Worm (Caenorhabditis elegans) whole organism, L4 larva: ENCODE data around the gene F47B7.4.

Experiments
- D1046.2 ChIP-seq: fragments of 200-800 bp; sonication (Bioruptor generic); IDR thresholded peaks from 2 replicates; pipeline ENCODE4 v1.3.6; 2022; ENCODE audit warnings: missing genetic modification characterization, missing compliant biosample characterization
- F37D6.2 ChIP-seq: sonication (generic microtip); optimal IDR thresholded peaks from 2 replicates; lab custom pipeline; 2016; ENCODE audit warnings: mild to moderate bottlenecking, missing genetic modification characterization, missing compliant biosample characterization
- R02D3.7 ChIP-seq: fragments of 150-350 bp; sonication (generic microtip); optimal IDR thresholded peaks from 3 replicates; lab custom pipeline; 2014; ENCODE audit warnings: missing biosample characterization, missing genetic modification characterization
- T20F7.1 ChIP-seq: fragments of 200-800 bp; sonication (Bioruptor generic); optimal IDR thresholded peaks from 2 replicates; lab custom pipeline; 2018; ENCODE audit warnings: mild to moderate bottlenecking, missing genetic modification characterization, missing compliant biosample characterization
- Y75B8A.6 ChIP-seq: fragments of 200-800 bp; sonication (Bioruptor generic); IDR thresholded peaks from 2 replicates; pipeline ENCODE4 v1.3.6; 2022; ENCODE audit warnings: missing genetic modification reagents, missing genetic modification characterization, missing compliant biosample characterization
- aha-1 ChIP-seq: fragments of 150-350 bp; peaks from one replicate; lab custom pipeline; 2014; ENCODE audit warnings: missing biosample characterization, missing genetic modification characterization
- ama-1 ChIP-seq: fragments of 150-350 bp; optimal IDR thresholded peaks from 2 replicates; lab custom pipeline; 2014; ENCODE audit warnings: inconsistent platforms, mixed read lengths
- arid-1 ChIP-seq: fragments of 200-800 bp; sonication (Bioruptor generic); conservative IDR thresholded peaks from 2 replicates; pipeline ENCODE4 v1.3.6; 2022; ENCODE audit warnings: missing genetic modification reagents, missing genetic modification characterization, missing compliant biosample characterization
- ceh-20 ChIP-seq: fragments of 200-800 bp; sonication (Bioruptor generic); IDR thresholded peaks from 2 replicates; pipeline ENCODE4 v1.3.6; 2022; ENCODE audit warnings: missing genetic modification reagents, missing genetic modification characterization, missing compliant biosample characterization
- ceh-32 ChIP-seq: sonication (generic microtip); optimal IDR thresholded peaks from 2 replicates; lab custom pipeline; 2016; ENCODE audit warnings: mild to moderate bottlenecking, missing genetic modification characterization, missing compliant biosample characterization; ENCODE audit not compliant: poor library complexity
- ceh-44 ChIP-seq: fragments of 200-800 bp; sonication (Bioruptor generic); IDR thresholded peaks from 2 replicates; pipeline ENCODE4 v1.3.6; 2022; ENCODE audit warnings: missing genetic modification reagents, missing genetic modification characterization, missing compliant biosample characterization
- ceh-62 ChIP-seq: sonication (generic microtip); optimal IDR thresholded peaks from 2 replicates; lab custom pipeline; 2017; ENCODE audit warnings: missing biosample characterization, missing genetic modification characterization
- ces-1 ChIP-seq: fragments of 150-350 bp; sonication (generic microtip); optimal IDR thresholded peaks from 4 replicates; lab custom pipeline; 2014; ENCODE audit warnings: missing biosample characterization, missing genetic modification reagents, missing genetic modification characterization
- daf-19 ChIP-seq: fragments of 200-800 bp; sonication (Bioruptor generic); conservative IDR thresholded peaks from 2 replicates; pipeline ENCODE4 v1.3.6; 2022; ENCODE audit warnings: missing genetic modification characterization, missing compliant biosample characterization
- daf-8 ChIP-seq: fragments of 200-800 bp; sonication (Bioruptor generic); IDR thresholded peaks from 2 replicates; pipeline ENCODE4 v1.3.6; 2022; ENCODE audit warnings: missing genetic modification characterization, missing compliant biosample characterization
- dmd-9 ChIP-seq: fragments of 200-800 bp; sonication (Bioruptor generic); IDR thresholded peaks from 2 replicates; pipeline ENCODE4 v1.3.6; 2022; ENCODE audit warnings: missing genetic modification reagents, missing genetic modification characterization, missing compliant biosample characterization
- dpl-1 ChIP-seq: fragments of 150-350 bp; optimal IDR thresholded peaks from 2 replicates; lab custom pipeline; 2014; ENCODE audit warnings: missing biosample characterization, missing genetic modification reagents, missing genetic modification characterization
- fos-1 ChIP-seq: fragments of 150-350 bp; optimal IDR thresholded peaks from 2 replicates; lab custom pipeline; 2014; ENCODE audit warnings: missing biosample characterization, missing genetic modification characterization
- lin-29 ChIP-seq: fragments of 200-800 bp; sonication (Bioruptor generic); IDR thresholded peaks from 2 replicates; pipeline ENCODE4 v1.3.6; 2022; ENCODE audit warnings: missing genetic modification reagents, missing genetic modification characterization, missing compliant biosample characterization
- mes-2 ChIP-seq: sonication (generic microtip); optimal IDR thresholded peaks from 2 replicates; lab custom pipeline; 2016; ENCODE audit warnings: missing genotype, mild to moderate bottlenecking, missing genetic modification characterization, missing compliant biosample characterization; ENCODE audit not compliant: poor library complexity, severe bottlenecking
- mxl-2 ChIP-seq: fragments of 200-800 bp; sonication (Bioruptor generic); conservative IDR thresholded peaks from 2 replicates; pipeline ENCODE4 v1.3.6; 2022; ENCODE audit warnings: missing genetic modification reagents, missing genetic modification characterization, missing compliant biosample characterization
- mxl-3 ChIP-seq: fragments of 200-800 bp; sonication (Bioruptor generic); optimal IDR thresholded peaks from 2 replicates; lab custom pipeline; 2018; ENCODE audit warnings: mild to moderate bottlenecking, missing genetic modification characterization, missing compliant biosample characterization
- nhr-10 ChIP-seq: fragments of 150-350 bp; optimal IDR thresholded peaks from 2 replicates; lab custom pipeline; 2014; ENCODE audit warnings: missing biosample characterization, missing genetic modification characterization
- nhr-102 ChIP-seq: sonication (generic microtip); optimal IDR thresholded peaks from 2 replicates; lab custom pipeline; 2016; ENCODE audit warnings: mild to moderate bottlenecking, missing genetic modification characterization, moderate library complexity, missing compliant biosample characterization
- nhr-11 ChIP-seq: fragments of 150-350 bp; optimal IDR thresholded peaks from 2 replicates; lab custom pipeline; 2014; ENCODE audit warnings: missing biosample characterization, missing genetic modification characterization
- nhr-111 ChIP-seq: fragments of 200-800 bp; sonication (Bioruptor generic); optimal IDR thresholded peaks from 2 replicates; lab custom pipeline; 2018; ENCODE audit warnings: mild to moderate bottlenecking, missing genetic modification characterization, missing compliant biosample characterization
- nhr-28 ChIP-seq: fragments of 150-350 bp; optimal IDR thresholded peaks from 2 replicates; lab custom pipeline; 2014; ENCODE audit warnings: missing biosample characterization, missing genetic modification characterization
- nhr-48 ChIP-seq: sonication (generic microtip); optimal IDR thresholded peaks from 2 replicates; lab custom pipeline; 2016; ENCODE audit warnings: mild to moderate bottlenecking, missing genetic modification characterization, missing compliant biosample characterization
- nhr-76 ChIP-seq: fragments of 150-350 bp; optimal IDR thresholded peaks from 2 replicates; lab custom pipeline; 2014; ENCODE audit warnings: missing biosample characterization, missing genetic modification characterization
- pqm-1 ChIP-seq: sonication (generic microtip); optimal IDR thresholded peaks from 2 replicates; lab custom pipeline; 2017; ENCODE audit warnings: missing biosample characterization, missing genetic modification characterization
- snpc-4 ChIP-seq: fragments of 150-350 bp; optimal IDR thresholded peaks from 2 replicates; lab custom pipeline; 2014; ENCODE audit warnings: missing biosample characterization, missing genetic modification characterization
- unc-130 ChIP-seq: sonication (generic microtip); optimal IDR thresholded peaks from 2 replicates; lab custom pipeline; 2016; ENCODE audit warnings: missing genetic modification reagents, missing genetic modification characterization, missing compliant biosample characterization
- unc-62 ChIP-seq, 3 experiments: fragments of 150-350 bp in 1 of 3; sonication (generic microtip); optimal IDR thresholded peaks in 2 of 3; peaks in 1 of 3; 1 replicate in 1 of 3; 2 replicates in 2 of 3; lab custom pipeline; 2014 to 2017; ENCODE audit warnings: missing biosample characterization in 3 of 3, missing genetic modification characterization in 3 of 3, missing genetic modification reagents in 3 of 3, missing genotype in 1 of 3
- zfp-2 ChIP-seq: sonication (generic microtip); optimal IDR thresholded peaks from 2 replicates; lab custom pipeline; 2016; ENCODE audit warnings: mild to moderate bottlenecking, missing genetic modification characterization, missing compliant biosample characterization
- zip-11 ChIP-seq: fragments of 200-800 bp; sonication (Bioruptor generic); IDR thresholded peaks from 2 replicates; pipeline ENCODE4 v1.3.6; 2022; ENCODE audit warnings: missing genetic modification characterization, missing compliant biosample characterization

F47B7.4 gene

ce11 chrX:3764295-3764694 lies 2.2 kb downstream of the F47B7.4 start, which contains the start of gene F47B7.3:
Gene F47B7.3, minus strand, starts transcription at chrX:3764395.
- no peak for TF ChIP-seq nhr-28 (tag; lab: Kevin White, UChicago)
- no peak for TF ChIP-seq nhr-102 (tag; lab: Kevin White, UChicago)
- no peak for TF ChIP-seq T20F7.1
- TF ChIP-seq fos-1: no peak
- TF ChIP-seq lin-29 (GFP tag; lab: Robert Waterston, UW): no peak
- TF ChIP-seq F37D6.2 (tag; lab: Kevin White, UChicago): no peak
- TF ChIP-seq nhr-76 (tag; lab: Kevin White, UChicago): no peak
- no peak for TF ChIP-seq mxl-3 (GFP tag; lab: Kevin White, UChicago)
- no peak for TF ChIP-seq zfp-2
- no peak for TF ChIP-seq zip-11 (GFP tag; lab: Robert Waterston, UW)
- TF ChIP-seq mes-2 (tag; lab: Kevin White, UChicago): no peak
- no peak for TF ChIP-seq pqm-1 (tag; lab: Kevin White, UChicago)
- TF ChIP-seq nhr-11 (tag; lab: Kevin White, UChicago): no peak
- TF ChIP-seq unc-130 (GFP tag; lab: Kevin White, UChicago): no peak
- no peak for TF ChIP-seq dpl-1 (GFP tag; lab: Kevin White, UChicago)
- TF ChIP-seq, all 104 proteins: peak for 0

ce11 chrX:3762410-3762809 lies 4.0 kb downstream of the F47B7.4 start, which contains the start of gene T14G12.11:
Gene T14G12.11, minus strand, starts transcription at chrX:3762547.
- TF ChIP-seq dmd-9 (no peak), nhr-11 (tag; lab: Kevin White, UChicago) (no peak), nhr-10 (tag; lab: Kevin White, UChicago) (no peak), daf-8 (GFP tag; lab: Robert Waterston, UW) (no peak), nhr-111 (no peak), ama-1 (lab: Kevin White, UChicago) (no peak), aha-1 (tag; lab: Kevin White, UChicago) (peak; percentile 91)

ce11 chrX:3759820-3760219 lies 6.6 kb downstream of the F47B7.4 start:
- no peak for TF ChIP-seq snpc-4 (tag; lab: Kevin White, UChicago)
- TF ChIP-seq unc-62 (GFP tag; optimal IDR thresholded peaks at IDR 0.05 in 1 of 2; lab: Kevin White, UChicago): no peak
- TF ChIP-seq unc-62 (tag; optimal IDR thresholded peaks at IDR 0.05; lab: Kevin White, UChicago): no peak
- no peak for TF ChIP-seq ceh-44 (GFP tag; lab: Robert Waterston, UW)
- TF ChIP-seq mxl-2 (GFP tag; lab: Robert Waterston, UW): 0 out of 2 replicates have a peak, but pooled peaks have one; percentile 16
- TF ChIP-seq mxl-3 (GFP tag; lab: Kevin White, UChicago): no peak
- no peak for TF ChIP-seq arid-1 (GFP tag; lab: Robert Waterston, UW)
- TF ChIP-seq D1046.2 (GFP tag; lab: Robert Waterston, UW): 0 out of 2 replicates have a peak, but pooled peaks have one; percentile 34
- TF ChIP-seq R02D3.7: no peak
- TF ChIP-seq F37D6.2 (tag; lab: Kevin White, UChicago): no peak
- TF ChIP-seq ces-1 (GFP tag; lab: Kevin White, UChicago): no peak
- TF ChIP-seq, all 104 proteins: peak for 2

- TF ChIP-seq daf-19 (no peak), ceh-32 (tag; lab: Kevin White, UChicago) (no peak), Y75B8A.6 (no peak), arid-1 (GFP tag; lab: Robert Waterston, UW) (no peak), ceh-62 (no peak), nhr-48 (no peak), pqm-1 (tag; lab: Kevin White, UChicago) (no peak), T20F7.1 (no peak)
Observed at ce11 chrX:3759345-3759744, 7.1 kb downstream of the F47B7.4 start, which contains the start of gene T14G12.6. Gene T14G12.6, minus strand, starts transcription at chrX:3759445.

ce11 chrX:3758399-3758798 lies 8.1 kb downstream of the F47B7.4 start, which contains the start of gene T14G12.12:
Gene T14G12.12, minus strand, starts transcription at chrX:3758499.
- TF ChIP-seq ceh-20: no peak
- no peak for TF ChIP-seq T20F7.1
- TF ChIP-seq, all 104 proteins: peak for 0
